Worm (Caenorhabditis elegans) whole organism, L1 larva: ENCODE results near the gene frh-1.

Experiments used
- ceh-63 ChIP-seq: fragments of 200-800 bp; sonication (Bioruptor generic); optimal IDR thresholded peaks from 2 replicates; lab custom pipeline; 2018; ENCODE audit warnings: mild to moderate bottlenecking, missing genetic modification characterization, missing compliant biosample characterization
- fkh-8 ChIP-seq: sonication (generic microtip); optimal IDR thresholded peaks from 2 replicates; lab custom pipeline; 2016; ENCODE audit warnings: mild to moderate bottlenecking, missing genetic modification characterization, missing compliant biosample characterization
- lin-35 ChIP-seq, 2 experiments: fragments of 150-350 bp; optimal IDR thresholded peaks; 2 replicates each; lab custom pipeline; 2014; ENCODE audit warnings: missing biosample characterization in 2 of 2, missing genetic modification characterization in 2 of 2, missing genetic modification reagents in 2 of 2
- nhr-11 ChIP-seq: fragments of 150-350 bp; optimal IDR thresholded peaks from 2 replicates; lab custom pipeline; 2014; ENCODE audit warnings: missing biosample characterization, missing genetic modification characterization
- nhr-237 ChIP-seq: fragments of 150-350 bp; optimal IDR thresholded peaks from 2 replicates; lab custom pipeline; 2014; ENCODE audit warnings: missing biosample characterization, missing genetic modification characterization
- pax-3 ChIP-seq: fragments of 200-800 bp; sonication (Bioruptor generic); optimal IDR thresholded peaks from 2 replicates; lab custom pipeline; 2018; ENCODE audit warnings: mild to moderate bottlenecking, missing genetic modification characterization, moderate library complexity, missing compliant biosample characterization
- pqm-1 ChIP-seq: sonication (generic microtip); optimal IDR thresholded peaks from 3 replicates; lab custom pipeline; 2017; ENCODE audit warnings: missing biosample characterization, missing genetic modification characterization
- tbx-2 ChIP-seq: sonication (generic microtip); optimal IDR thresholded peaks from 2 replicates; lab custom pipeline; 2016; ENCODE audit warnings: missing genetic modification characterization, missing compliant biosample characterization

DNA sequence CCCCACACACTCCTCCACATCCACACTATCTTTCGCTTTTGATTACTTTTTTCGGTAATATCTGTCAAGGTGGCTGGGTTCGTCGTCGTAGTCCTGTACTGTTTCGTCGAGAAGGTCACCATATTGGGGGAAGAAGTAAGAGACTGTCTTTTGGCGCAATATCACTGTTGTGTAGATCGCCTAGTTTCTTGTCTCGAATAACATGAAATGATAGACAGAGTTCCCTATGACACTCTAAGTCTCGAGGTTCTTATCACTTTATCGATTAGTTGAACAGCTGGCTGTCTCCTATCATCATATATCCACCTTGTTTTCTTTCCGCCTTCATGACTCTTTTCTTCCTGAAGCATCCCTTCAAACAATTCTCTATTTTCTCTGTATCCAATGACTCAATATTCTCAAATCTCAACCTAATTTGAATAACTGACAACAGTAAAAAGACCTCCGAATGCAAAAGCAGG, 16.8 kb downstream of the frh-1 start:
- TF ChIP-seq pax-3 (no peak), lin-35 (GFP tag; optimal IDR thresholded peaks at IDR 0.05; lab: Kevin White, UChicago) (peak in 1 of 2 experiments; percentile 2), fkh-8 (tag; lab: Kevin White, UChicago) (no peak), pqm-1 (tag; lab: Kevin White, UChicago) (no peak), nhr-237 (tag; lab: Kevin White, UChicago) (no peak), nhr-11 (peak; percentile 7), tbx-2 (tag; lab: Kevin White, UChicago) (peak; percentile 16), ceh-63 (GFP tag; lab: Kevin White, UChicago) (no peak)
